Worm (Caenorhabditis elegans): ENCODE results near the gene dim-1.

Gene dim-1

DNA sequence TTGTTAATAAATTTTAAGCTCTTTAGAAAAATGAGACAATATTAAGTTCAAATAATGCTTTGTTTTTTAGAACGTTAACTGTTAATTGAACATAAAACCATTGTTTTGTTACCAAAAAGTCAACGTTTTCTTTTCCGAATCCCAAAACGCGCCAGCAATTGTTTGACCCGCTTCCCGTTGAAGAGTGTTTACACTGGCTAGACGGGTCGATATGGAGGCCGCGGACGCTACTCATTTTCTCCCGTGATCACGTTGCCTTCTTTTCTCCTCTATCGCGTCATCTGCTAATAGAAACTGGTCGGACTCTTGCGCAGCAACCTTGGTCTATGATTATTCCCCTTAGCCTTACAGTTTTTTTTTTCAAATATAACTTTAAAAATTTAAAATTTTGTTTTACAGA lies 28.9 kb downstream of the dim-1 start, which contains the start of gene C34D10.1 (continued):
- no peak for TF ChIP-seq tbx-9 (tag; optimal IDR thresholded peaks at IDR 0.05; ENCODE audit: borderline replicate concordance)
- no peak for TF ChIP-seq madf-8 (GFP tag; conservative IDR thresholded peaks at IDR 0.05)
- TF ChIP-seq lsy-27 (tag; optimal IDR thresholded peaks at IDR 0.05; ENCODE audit: borderline replicate concordance, insufficient read depth) = no peak
- TF ChIP-seq dox-1 (GFP tag; IDR thresholded peaks at IDR 0.05) = peak; percentile 57
- TF ChIP-seq repo-1 (tag; optimal IDR thresholded peaks at IDR 0.05) = no peak
- peak; percentile 62 for TF ChIP-seq lin-40 (tag; optimal IDR thresholded peaks at IDR 0.05)
- no peak for TF ChIP-seq ztf-28 (GFP tag; IDR thresholded peaks at IDR 0.05)
- TF ChIP-seq cebp-1 (GFP tag; IDR thresholded peaks at IDR 0.05) = peak; percentile 38; the same call in 1 of the 2 replicates
- TF ChIP-seq cebp-1 (tag; optimal IDR thresholded peaks at IDR 0.05) = peak; percentile 65
- no peak for TF ChIP-seq mxl-1 (tag; optimal IDR thresholded peaks at IDR 0.05)
- TF ChIP-seq ceh-27 (GFP tag; optimal IDR thresholded peaks at IDR 0.05) = peak; percentile 56
- TF ChIP-seq pha-4 (tag; optimal IDR thresholded peaks at IDR 0.05) = peak; percentile 4
- no peak for TF ChIP-seq egl-18 (GFP tag; IDR thresholded peaks at IDR 0.05)
- peak; percentile 43 for TF ChIP-seq hmg-1.2 (GFP tag; IDR thresholded peaks at IDR 0.05)
- no peak for TF ChIP-seq sdz-38 (tag; optimal IDR thresholded peaks at IDR 0.05)
- TF ChIP-seq efl-1 (GFP tag; optimal IDR thresholded peaks at IDR 0.05) = no peak
- no peak for TF ChIP-seq egl-44 (GFP tag; IDR thresholded peaks at IDR 0.05)
- no peak for TF ChIP-seq him-1 (tag; optimal IDR thresholded peaks at IDR 0.05)
- no peak for TF ChIP-seq snpc-4 (GFP tag; optimal IDR thresholded peaks at IDR 0.05)
- TF ChIP-seq snpc-4 (tag; optimal IDR thresholded peaks at IDR 0.05) = no peak
- TF ChIP-seq atf-7 (tag; optimal IDR thresholded peaks at IDR 0.05) = no peak
- TF ChIP-seq nhr-90 (tag; optimal IDR thresholded peaks at IDR 0.05) = no peak
- TF ChIP-seq sptf-2 (GFP tag; optimal IDR thresholded peaks at IDR 0.05) = no peak
- peak; percentile 24 for TF ChIP-seq gei-17 (GFP tag; optimal IDR thresholded peaks at IDR 0.05)
- TF ChIP-seq F23B12.7 (tag; optimal IDR thresholded peaks at IDR 0.05; ENCODE audit: insufficient read depth) = no peak
- TF ChIP-seq attf-6 (GFP tag; IDR thresholded peaks at IDR 0.05) = no peak
- TF ChIP-seq T07F8.4 (tag; optimal IDR thresholded peaks at IDR 0.05) = no peak
- TF ChIP-seq C17E4.6 (GFP tag; IDR thresholded peaks at IDR 0.05) = no peak
- TF ChIP-seq ccch-3 (GFP tag; optimal IDR thresholded peaks at IDR 0.05) = no peak
- TF ChIP-seq fkh-3 (tag; optimal IDR thresholded peaks at IDR 0.05) = no peak
- no peak for TF ChIP-seq nhr-120 (GFP tag; IDR thresholded peaks at IDR 0.05)
- no peak for TF ChIP-seq F57A8.1 (GFP tag; optimal IDR thresholded peaks at IDR 0.05)
- no peak for TF ChIP-seq Y53F4B.3 (GFP tag; IDR thresholded peaks at IDR 0.05)
- no peak for TF ChIP-seq dpl-1 (GFP tag; optimal IDR thresholded peaks at IDR 0.05)
- no peak for TF ChIP-seq K11D2.4 (GFP tag; IDR thresholded peaks at IDR 0.05)
- no peak for TF ChIP-seq bed-1 (GFP tag; IDR thresholded peaks at IDR 0.05)
- TF ChIP-seq F33H1.4 (GFP tag; IDR thresholded peaks at IDR 0.05) = no peak
- TF ChIP-seq ztf-18 (tag; optimal IDR thresholded peaks at IDR 0.05) = peak; percentile 90
- no peak for TF ChIP-seq Y67H2A.10 (GFP tag; conservative IDR thresholded peaks at IDR 0.05)
- no peak for TF ChIP-seq ceh-100 (GFP tag; IDR thresholded peaks at IDR 0.05)
- peak; percentile 15 for TF ChIP-seq athp-1 (tag; optimal IDR thresholded peaks at IDR 0.05)
- TF ChIP-seq mes-4 (tag; optimal IDR thresholded peaks at IDR 0.05) = no peak
- no peak for TF ChIP-seq ztf-25 (GFP tag; IDR thresholded peaks at IDR 0.05)
- peak; percentile 45 for TF ChIP-seq attf-5 (GFP tag; optimal IDR thresholded peaks at IDR 0.05)
- TF ChIP-seq ekl-4 (GFP tag; IDR thresholded peaks at IDR 0.05) = no peak
- TF ChIP-seq C06A6.2 (GFP tag; conservative IDR thresholded peaks at IDR 0.05) = no peak
- TF ChIP-seq chd-7 (tag; optimal IDR thresholded peaks at IDR 0.05) = no peak
- TF ChIP-seq ztf-6 (GFP tag; IDR thresholded peaks at IDR 0.05) = no peak
- TF ChIP-seq ceh-79 (tag; optimal IDR thresholded peaks at IDR 0.05) = no peak
- peak; percentile 67 for TF ChIP-seq K12H6.12 (tag; optimal IDR thresholded peaks at IDR 0.05)
- no peak for TF ChIP-seq lag-1 (GFP tag; IDR thresholded peaks at IDR 0.05)
